Worm (Caenorhabditis elegans): ENCODE data around the gene F25B5.6.
A peak's percentile ranks its signal among the peaks of the same experiment; 100 is the strongest.

The F25B5.6 gene

DNA sequence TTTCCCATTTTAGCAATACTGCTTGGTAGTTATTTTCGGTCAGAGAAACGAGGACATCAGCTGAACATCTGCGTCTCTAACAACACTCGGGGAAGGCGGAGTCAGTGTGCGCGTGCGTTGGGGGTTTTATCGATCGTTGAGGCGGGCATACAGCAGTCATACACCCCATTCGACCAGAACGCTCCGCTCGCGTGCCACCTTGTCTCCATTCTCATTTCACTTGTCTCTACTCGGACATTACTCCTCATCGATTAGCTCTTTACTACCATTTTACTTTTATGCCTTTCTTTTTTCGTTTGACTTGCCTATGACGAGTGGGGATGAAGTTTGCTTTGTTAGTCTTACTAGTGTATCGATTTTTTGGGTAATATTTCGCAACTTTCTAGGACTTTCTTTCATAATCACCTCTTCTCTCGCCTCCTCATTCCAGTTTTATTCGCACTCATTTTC lies 8.0 kb downstream of the F25B5.6 start (continued):
- TF ChIP-seq lin-26 (GFP tag; IDR thresholded peaks at IDR 0.05), result 0 out of 2 replicates have a peak, but pooled peaks have one; percentile 60
- peak; percentile 80 for TF ChIP-seq Y53G8AR.9 (GFP tag; conservative IDR thresholded peaks at IDR 0.05)
- TF ChIP-seq Y79H2A.3 (GFP tag; conservative IDR thresholded peaks at IDR 0.05), result no peak
- peak; percentile 9 for TF ChIP-seq tbp1 (GFP tag; optimal IDR thresholded peaks at IDR 0.05)
- TF ChIP-seq ztf-6 (GFP tag; IDR thresholded peaks at IDR 0.05), result no peak
- peak; percentile 64; the same call in 1 of the 2 replicates for TF ChIP-seq cebp-1 (GFP tag; IDR thresholded peaks at IDR 0.05)
- TF ChIP-seq cebp-1 (tag; optimal IDR thresholded peaks at IDR 0.05), result peak; percentile 95
- TF ChIP-seq lir-1 (GFP tag; conservative IDR thresholded peaks at IDR 0.05), result no peak
- TF ChIP-seq snpc-1.1 (tag; optimal IDR thresholded peaks at IDR 0.05; ENCODE audit: insufficient read depth), result no peak
- peak; percentile 60; the same call in 1 of the 2 replicates for TF ChIP-seq let-526 (GFP tag; IDR thresholded peaks at IDR 0.05)
- TF ChIP-seq chd-7 (tag; optimal IDR thresholded peaks at IDR 0.05), result peak; percentile 69
- no peak for TF ChIP-seq F49E8.2 (tag; optimal IDR thresholded peaks at IDR 0.05; ENCODE audit: insufficient read depth)
- TF ChIP-seq cebp-2 (GFP tag; IDR thresholded peaks at IDR 0.05), result peak; percentile 22; the same call in 1 of the 2 replicates
- no peak for TF ChIP-seq unc-130 (GFP tag; optimal IDR thresholded peaks at IDR 0.05)
- TF ChIP-seq lin-54 (GFP tag; optimal IDR thresholded peaks at IDR 0.05), result peak; percentile 20
- TF ChIP-seq atf-7 (tag; optimal IDR thresholded peaks at IDR 0.05), result peak; percentile 67
- TF ChIP-seq nhr-80 (tag; optimal IDR thresholded peaks at IDR 0.05), result peak; percentile 58
- peak; percentile 59 for TF ChIP-seq die-1 (tag; optimal IDR thresholded peaks at IDR 0.05)
- peak; percentile 26 for TF ChIP-seq ztf-26 (tag; optimal IDR thresholded peaks at IDR 0.05)
- TF ChIP-seq F37B4.10 (GFP tag; IDR thresholded peaks at IDR 0.05), result no peak
- peak; percentile 71 for TF ChIP-seq pbrm-1 (GFP tag; IDR thresholded peaks at IDR 0.05)
- TF ChIP-seq aptf-3 (GFP tag; IDR thresholded peaks at IDR 0.05), result no peak
- no peak for TF ChIP-seq dpff-1 (tag; optimal IDR thresholded peaks at IDR 0.05)
- no peak; the same call in 1 of the 2 replicates for TF ChIP-seq egrh-3 (GFP tag; IDR thresholded peaks at IDR 0.05)
- peak; percentile 38; the same call in 1 of the 2 replicates for TF ChIP-seq F33H1.4 (GFP tag; IDR thresholded peaks at IDR 0.05)
- no peak for TF ChIP-seq hlh-26 (GFP tag; conservative IDR thresholded peaks at IDR 0.05)
- TF ChIP-seq B0019.2 (GFP tag; conservative IDR thresholded peaks at IDR 0.05), result no peak
- TF ChIP-seq bed-1 (GFP tag; IDR thresholded peaks at IDR 0.05), result 0 out of 2 replicates have a peak, but pooled peaks have one; percentile 5
- TF ChIP-seq nfya-2 (GFP tag; IDR thresholded peaks at IDR 0.05), result no peak
- TF ChIP-seq attf-3 (GFP tag; conservative IDR thresholded peaks at IDR 0.05), result no peak
- TF ChIP-seq egl-18 (GFP tag; IDR thresholded peaks at IDR 0.05), result no peak
- TF ChIP-seq ztf-25 (GFP tag; IDR thresholded peaks at IDR 0.05), result no peak
- TF ChIP-seq gei-17 (GFP tag; optimal IDR thresholded peaks at IDR 0.05), result no peak
- peak; percentile 22; the same call in 1 of the 2 replicates for TF ChIP-seq ceh-40 (GFP tag; IDR thresholded peaks at IDR 0.05)
- TF ChIP-seq egl-44 (GFP tag; IDR thresholded peaks at IDR 0.05), result peak; percentile 57; the same call in 1 of the 2 replicates
- no peak for TF ChIP-seq mcd-1 (GFP tag; IDR thresholded peaks at IDR 0.05)
- TF ChIP-seq pha-4 (tag; optimal IDR thresholded peaks at IDR 0.05), result no peak
- no peak for TF ChIP-seq F57A8.1 (GFP tag; optimal IDR thresholded peaks at IDR 0.05)
- TF ChIP-seq athp-1 (tag; optimal IDR thresholded peaks at IDR 0.05), result no peak
- no peak for TF ChIP-seq mes-4 (tag; optimal IDR thresholded peaks at IDR 0.05)
- no peak for TF ChIP-seq xnd-1 (tag; optimal IDR thresholded peaks at IDR 0.05)
- peak; percentile 10 for TF ChIP-seq ztf-18 (tag; optimal IDR thresholded peaks at IDR 0.05)
- no peak for TF ChIP-seq ZK185.1 (tag; optimal IDR thresholded peaks at IDR 0.05; ENCODE audit: poor library complexity, severe bottlenecking)
- TF ChIP-seq nhr-27 (tag; optimal IDR thresholded peaks at IDR 0.05), result peak; percentile 62
- no peak for TF ChIP-seq aptf-2 (GFP tag; conservative IDR thresholded peaks at IDR 0.05)
- peak; percentile 41 for TF ChIP-seq somi-1 (GFP tag; optimal IDR thresholded peaks at IDR 0.05)
- TF ChIP-seq ceh-91 (GFP tag; IDR thresholded peaks at IDR 0.05), result no peak
- no peak for TF ChIP-seq Y67H2A.10 (GFP tag; conservative IDR thresholded peaks at IDR 0.05)
- TF ChIP-seq sdz-38 (tag; optimal IDR thresholded peaks at IDR 0.05), result no peak
